Fruit fly (Drosophila melanogaster) whole organism, embryonic: ENCODE data around the gene Traf4.
A peak's percentile ranks its signal among the peaks of the same experiment; 100 is the strongest.

ENCODE experiments used
- Bdp1 ChIP-seq: fragments of 200-800 bp; sonication (Bioruptor generic); optimal IDR thresholded peaks from 3 replicates; lab custom pipeline; 2016; ENCODE audit warnings: missing biosample characterization, missing genetic modification characterization
- CG1024 ChIP-seq: fragments of 200-800 bp; sonication (Bioruptor generic); IDR thresholded peaks from 2 replicates; pipeline ENCODE4 v1.3.6; 2022; ENCODE audit warnings: missing biosample characterization, missing genetic modification characterization
- CG10366 ChIP-seq: fragments of 200-800 bp; sonication (Bioruptor generic); IDR thresholded peaks from 2 replicates; pipeline ENCODE4 v1.3.6; 2022; ENCODE audit warnings: missing biosample characterization, missing genetic modification characterization
- CG10565 ChIP-seq: fragments of 200-800 bp; sonication (Bioruptor generic); optimal IDR thresholded peaks from 3 replicates; lab custom pipeline; 2016; ENCODE audit warnings: missing biosample characterization, mild to moderate bottlenecking, missing genetic modification characterization
- CG12236 ChIP-seq: fragments of 200-800 bp; sonication (Bioruptor generic); optimal IDR thresholded peaks from 2 replicates; lab custom pipeline; 2016; ENCODE audit warnings: missing biosample characterization, missing genetic modification characterization
- CG12299 ChIP-seq: fragments of 200-800 bp; sonication (Bioruptor generic); optimal IDR thresholded peaks from 2 replicates; lab custom pipeline; 2018; ENCODE audit warnings: missing biosample characterization, mild to moderate bottlenecking, missing genetic modification characterization
- CG12744 ChIP-seq: fragments of 200-800 bp; sonication (Bioruptor generic); optimal IDR thresholded peaks from 2 replicates; lab custom pipeline; 2016; ENCODE audit warnings: missing biosample characterization, missing genetic modification characterization
- CG12769 ChIP-seq: fragments of 200-800 bp; sonication (Bioruptor generic); optimal IDR thresholded peaks from 2 replicates; lab custom pipeline; 2019; ENCODE audit warnings: missing biosample characterization, mild to moderate bottlenecking, missing genetic modification characterization, moderate library complexity
- CG1529 ChIP-seq: fragments of 200-800 bp; sonication (Bioruptor generic); optimal IDR thresholded peaks from 3 replicates; lab custom pipeline; 2018; ENCODE audit warnings: missing biosample characterization, missing genetic modification characterization
- CG16813 ChIP-seq: fragments of 200-800 bp; sonication (Bioruptor generic); IDR thresholded peaks from 3 replicates; pipeline ENCODE4 v1.3.6; 2022; ENCODE audit warnings: missing biosample characterization, missing genetic modification characterization; ENCODE audit not compliant: partially characterized antibody
- CG17385 ChIP-seq: fragments of 200-800 bp; sonication (Bioruptor generic); optimal IDR thresholded peaks from 3 replicates; lab custom pipeline; 2018; ENCODE audit warnings: missing biosample characterization, mild to moderate bottlenecking, missing genetic modification characterization
- CG30403 ChIP-seq: fragments of 200-800 bp; sonication (Bioruptor generic); optimal IDR thresholded peaks from 3 replicates; lab custom pipeline; 2016; ENCODE audit warnings: missing biosample characterization, missing genetic modification characterization
- CG31388 ChIP-seq: fragments of 200-800 bp; sonication (Bioruptor generic); optimal IDR thresholded peaks from 2 replicates; lab custom pipeline; 2016; ENCODE audit warnings: missing biosample characterization, missing genetic modification characterization
- CG34224 ChIP-seq: fragments of 200-800 bp; sonication (Bioruptor generic); IDR thresholded peaks from 3 replicates; pipeline ENCODE4 v1.3.6; 2022; ENCODE audit warnings: missing biosample characterization, missing genetic modification characterization; ENCODE audit not compliant: partially characterized antibody
- CG42726 ChIP-seq: fragments of 200-800 bp; sonication (Bioruptor generic); IDR thresholded peaks from 2 replicates; pipeline ENCODE4 v1.3.6; 2022; ENCODE audit warnings: missing biosample characterization, missing genetic modification characterization; ENCODE audit not compliant: partially characterized antibody
- CG4707 ChIP-seq: fragments of 200-800 bp; sonication (Bioruptor generic); optimal IDR thresholded peaks from 2 replicates; lab custom pipeline; 2018; ENCODE audit warnings: missing biosample characterization, mild to moderate bottlenecking, missing genetic modification characterization, moderate library complexity
- CG4730 ChIP-seq: fragments of 200-800 bp; sonication (Bioruptor generic); IDR thresholded peaks from 2 replicates; pipeline ENCODE4 v1.3.6; 2022; ENCODE audit warnings: missing biosample characterization, missing genetic modification characterization
- CG5180 ChIP-seq: fragments of 200-800 bp; sonication (Bioruptor generic); optimal IDR thresholded peaks from 3 replicates; lab custom pipeline; 2017; ENCODE audit warnings: missing biosample characterization, missing genetic modification characterization, mild to moderate bottlenecking, moderate library complexity, missing genetic modification reagents
- CG6254 ChIP-seq: fragments of 200-800 bp; sonication (Bioruptor generic); optimal IDR thresholded peaks from 3 replicates; lab custom pipeline; 2017; ENCODE audit warnings: mild to moderate bottlenecking, missing biosample characterization, missing genetic modification reagents, missing genetic modification characterization
- CG6765 ChIP-seq: fragments of 200-800 bp; sonication (Bioruptor generic); optimal IDR thresholded peaks from 3 replicates; lab custom pipeline; 2017; ENCODE audit warnings: missing biosample characterization, mild to moderate bottlenecking, missing genetic modification characterization
- CG7839 ChIP-seq: fragments of 200-800 bp; sonication (Bioruptor generic); optimal IDR thresholded peaks from 3 replicates; lab custom pipeline; 2018; ENCODE audit warnings: missing biosample characterization, mild to moderate bottlenecking, missing genetic modification characterization, moderate library complexity
- CG8281 ChIP-seq: fragments of 200-800 bp; sonication (Bioruptor generic); optimal IDR thresholded peaks from 2 replicates; lab custom pipeline; 2018; ENCODE audit warnings: missing biosample characterization, mild to moderate bottlenecking, missing genetic modification characterization, moderate library complexity
- CG8765 ChIP-seq: fragments of 200-800 bp; sonication (Bioruptor generic); IDR thresholded peaks from 2 replicates; pipeline ENCODE4 v1.3.6; 2022; ENCODE audit warnings: missing biosample characterization, missing genetic modification characterization
- CG9932 ChIP-seq: fragments of 200-800 bp; sonication (Bioruptor generic); IDR thresholded peaks from 2 replicates; pipeline ENCODE4 v1.3.6; 2022; ENCODE audit warnings: missing biosample characterization, missing genetic modification characterization
- ERR ChIP-seq: fragments of 200-800 bp; sonication (Bioruptor generic); optimal IDR thresholded peaks from 2 replicates; lab custom pipeline; 2016; ENCODE audit warnings: missing biosample characterization, missing genetic modification characterization
- Fer1 ChIP-seq: fragments of 200-800 bp; sonication (Bioruptor generic); optimal IDR thresholded peaks from 2 replicates; lab custom pipeline; 2017; ENCODE audit warnings: missing biosample characterization, mild to moderate bottlenecking, missing genetic modification characterization
- Nf-YA ChIP-seq: fragments of 200-800 bp; sonication (Bioruptor generic); IDR thresholded peaks from 2 replicates; pipeline ENCODE4 v1.3.6; 2022; ENCODE audit warnings: missing biosample characterization, missing genetic modification characterization
- Oli ChIP-seq: fragments of 200-800 bp; sonication (Bioruptor generic); optimal IDR thresholded peaks from 2 replicates; lab custom pipeline; 2018; ENCODE audit warnings: missing biosample characterization, mild to moderate bottlenecking, missing genetic modification characterization, moderate library complexity
- Poxn ChIP-seq: fragments of 200-800 bp; sonication (Bioruptor generic); IDR thresholded peaks from 2 replicates; pipeline ENCODE4 v1.3.6; 2022; ENCODE audit warnings: missing biosample characterization, missing genetic modification characterization
- Sry-δ ChIP-seq: fragments of 200-800 bp; sonication (Bioruptor generic); optimal IDR thresholded peaks from 2 replicates; lab custom pipeline; 2016; ENCODE audit warnings: missing biosample characterization, missing genetic modification characterization
- bsh ChIP-seq, 2 experiments: fragments of 200-800 bp; sonication (Bioruptor generic); optimal IDR thresholded peaks; 2 replicates each; lab custom pipeline; 2017 to 2018; ENCODE audit warnings: mild to moderate bottlenecking in 2 of 2, missing biosample characterization in 2 of 2, missing genetic modification characterization in 2 of 2, moderate library complexity in 1 of 2
- cg ChIP-seq: fragments of 200-800 bp; sonication (Bioruptor generic); optimal IDR thresholded peaks from 3 replicates; lab custom pipeline; 2019; ENCODE audit warnings: missing biosample characterization, mild to moderate bottlenecking, missing genetic modification characterization, moderate library complexity
- emc ChIP-seq: fragments of 200-800 bp; sonication (Bioruptor generic); optimal IDR thresholded peaks from 2 replicates; lab custom pipeline; 2016; ENCODE audit warnings: missing biosample characterization, missing genetic modification characterization
- eve ChIP-seq, 2 experiments: fragments of >200 bp; optimal IDR thresholded peaks; 2 replicates each; lab custom pipeline; 2017; ENCODE audit warnings: missing biosample characterization in 2 of 2, missing genetic modification characterization in 2 of 2
- eyg ChIP-seq: fragments of 200-800 bp; sonication (Bioruptor generic); optimal IDR thresholded peaks from 3 replicates; lab custom pipeline; 2016; ENCODE audit warnings: missing biosample characterization, missing genetic modification characterization
- ftz-f1 ChIP-seq: fragments of 200-800 bp; sonication (Bioruptor generic); optimal IDR thresholded peaks from 2 replicates; lab custom pipeline; 2016; ENCODE audit warnings: missing biosample characterization, missing genetic modification characterization
- grn ChIP-seq: fragments of 200-800 bp; sonication (Bioruptor generic); optimal IDR thresholded peaks from 3 replicates; lab custom pipeline; 2017; ENCODE audit warnings: missing biosample characterization, missing genetic modification characterization
- jigr1 ChIP-seq: fragments of 200-800 bp; sonication (Bioruptor generic); IDR thresholded peaks from 3 replicates; pipeline ENCODE4 v1.3.6; 2022; ENCODE audit warnings: missing biosample characterization, missing genetic modification characterization
- nerfin-1 ChIP-seq: fragments of 200-800 bp; sonication (Bioruptor generic); optimal IDR thresholded peaks from 3 replicates; lab custom pipeline; 2019; ENCODE audit warnings: missing biosample characterization, mild to moderate bottlenecking, missing genetic modification characterization, moderate library complexity
- onecut ChIP-seq: fragments of 200-800 bp; sonication (Bioruptor generic); IDR thresholded peaks from 2 replicates; pipeline ENCODE4 v1.3.6; 2022; ENCODE audit warnings: missing biosample characterization, missing genetic modification characterization
- p53 ChIP-seq: fragments of 200-800 bp; sonication (Bioruptor generic); optimal IDR thresholded peaks from 2 replicates; lab custom pipeline; 2016; ENCODE audit warnings: missing biosample characterization, missing genetic modification characterization
- phol ChIP-seq: fragments of 200-800 bp; sonication (Bioruptor generic); optimal IDR thresholded peaks from 3 replicates; lab custom pipeline; 2018; ENCODE audit warnings: missing biosample characterization, mild to moderate bottlenecking, missing genetic modification characterization, moderate library complexity
- ranshi ChIP-seq: fragments of 200-800 bp; sonication (Bioruptor generic); IDR thresholded peaks from 2 replicates; pipeline ENCODE4 v1.3.6; 2022; ENCODE audit warnings: missing biosample characterization, missing genetic modification characterization
- slbo ChIP-seq: fragments of 200-800 bp; sonication (Bioruptor generic); IDR thresholded peaks from 2 replicates; pipeline ENCODE4 v1.3.6; 2022; ENCODE audit warnings: missing biosample characterization, missing genetic modification characterization
- sna ChIP-seq: fragments of 200-800 bp; sonication (Bioruptor generic); IDR thresholded peaks from 2 replicates; pipeline ENCODE4 v1.3.6; 2022; ENCODE audit warnings: missing biosample characterization, missing genetic modification characterization; ENCODE audit not compliant: partially characterized antibody
- sug ChIP-seq: fragments of 200-800 bp; optimal IDR thresholded peaks from 2 replicates; lab custom pipeline; 2019; ENCODE audit warnings: missing biosample characterization, mild to moderate bottlenecking, missing genetic modification characterization, moderate library complexity
- trh ChIP-seq: fragments of 200-800 bp; sonication (Bioruptor generic); optimal IDR thresholded peaks from 2 replicates; lab custom pipeline; 2016; ENCODE audit warnings: missing biosample characterization, missing genetic modification characterization
- unc-4 ChIP-seq: fragments of 200-800 bp; sonication (Bioruptor generic); IDR thresholded peaks from 2 replicates; pipeline ENCODE4 v1.3.6; 2022; ENCODE audit warnings: missing biosample characterization, missing genetic modification characterization; ENCODE audit not compliant: partially characterized antibody
- zen ChIP-seq: fragments of 200-800 bp; sonication (Bioruptor generic); optimal IDR thresholded peaks from 3 replicates; lab custom pipeline; 2018; ENCODE audit warnings: missing biosample characterization, mild to moderate bottlenecking, missing genetic modification characterization, moderate library complexity

Gene Traf4

dm6 chr2L:4371516-4372136 is 9.9 kb downstream of the Traf4 start (continued):
- TF ChIP-seq eve (GFP tag; optimal IDR thresholded peaks at IDR 0.05; lab: Kevin White, UChicago) (peak in 1 of 2 experiments; percentile 73), grn (GFP tag; lab: Kevin White, UChicago) (no peak), CG31388 (no peak), ERR (GFP tag; lab: Kevin White, UChicago) (no peak), CG42726 (0 out of 2 replicates have a peak, but pooled peaks have one; percentile 41), CG10565 (GFP tag; lab: Kevin White, UChicago) (no peak), CG12744 (GFP tag; lab: Kevin White, UChicago) (peak; percentile 17), onecut (GFP tag; lab: Robert Waterston, UW) (peak; percentile 48; the same call in 1 of the 2 replicates), Sry-δ (GFP tag; lab: Kevin White, UChicago) (no peak), jigr1 (0 out of 3 replicates have a peak, but pooled peaks have one; percentile 35), CG4707 (GFP tag; lab: Kevin White, UChicago) (peak; percentile 99), p53 (GFP tag; lab: Kevin White, UChicago) (no peak), Nf-YA (no peak), trh (GFP tag; lab: Kevin White, UChicago) (no peak), zen (tag; lab: Kevin White, UChicago) (peak; percentile 70), bsh (GFP tag; optimal IDR thresholded peaks at IDR 0.05; lab: Kevin White, UChicago) (peak; percentile 14 to 72), Fer1 (peak; percentile 13), CG5180 (GFP tag; lab: Kevin White, UChicago) (peak; percentile 53), CG12299 (tag; lab: Kevin White, UChicago) (no peak), Oli (tag; lab: Kevin White, UChicago) (peak; percentile 81), CG16813 (GFP tag; lab: Robert Waterston, UW) (peak; percentile 43; the same call in 1 of the 3 replicates), Poxn (GFP tag; lab: Robert Waterston, UW) (no peak), sna (GFP tag; lab: Robert Waterston, UW) (no peak), Bdp1 (no peak), ftz-f1 (GFP tag; lab: Kevin White, UChicago) (no peak), cg (GFP tag; lab: Kevin White, UChicago) (peak; percentile 98), nerfin-1 (tag; lab: Kevin White, UChicago) (peak; percentile 67), ranshi (GFP tag; lab: Robert Waterston, UW) (no peak), CG12769 (peak; percentile 36), CG7839 (tag; lab: Kevin White, UChicago) (peak; percentile 75), CG1529 (GFP tag; lab: Kevin White, UChicago) (peak; percentile 67), CG8281 (tag; lab: Kevin White, UChicago) (peak; percentile 4), eyg (GFP tag; lab: Kevin White, UChicago) (no peak), phol (tag; lab: Kevin White, UChicago) (peak; percentile 84), CG17385 (GFP tag; lab: Kevin White, UChicago) (peak; percentile 62), unc-4 (GFP tag; lab: Robert Waterston, UW) (no peak), CG1024 (GFP tag; lab: Robert Waterston, UW) (no peak), sug (tag; lab: Kevin White, UChicago) (no peak), emc (GFP tag; lab: Kevin White, UChicago) (no peak), CG6765 (GFP tag; lab: Kevin White, UChicago) (no peak), CG9932 (GFP tag; lab: Robert Waterston, UW) (no peak), CG4730 (GFP tag; lab: Robert Waterston, UW) (no peak), CG12236 (GFP tag; lab: Kevin White, UChicago) (no peak), CG30403 (GFP tag; lab: Kevin White, UChicago) (peak; percentile 63), CG6254 (GFP tag; lab: Kevin White, UChicago) (peak; percentile 14), slbo (GFP tag; lab: Robert Waterston, UW) (0 out of 2 replicates have a peak, but pooled peaks have one; percentile 8), CG34224 (GFP tag; lab: Robert Waterston, UW) (no peak; the same call in 2 of the 3 replicates), CG10366 (GFP tag; lab: Robert Waterston, UW) (peak; percentile 11; the same call in 1 of the 2 replicates), CG8765 (GFP tag; lab: Robert Waterston, UW) (peak; percentile 47; the same call in 1 of the 2 replicates)
